In the genomic region with DNA sequence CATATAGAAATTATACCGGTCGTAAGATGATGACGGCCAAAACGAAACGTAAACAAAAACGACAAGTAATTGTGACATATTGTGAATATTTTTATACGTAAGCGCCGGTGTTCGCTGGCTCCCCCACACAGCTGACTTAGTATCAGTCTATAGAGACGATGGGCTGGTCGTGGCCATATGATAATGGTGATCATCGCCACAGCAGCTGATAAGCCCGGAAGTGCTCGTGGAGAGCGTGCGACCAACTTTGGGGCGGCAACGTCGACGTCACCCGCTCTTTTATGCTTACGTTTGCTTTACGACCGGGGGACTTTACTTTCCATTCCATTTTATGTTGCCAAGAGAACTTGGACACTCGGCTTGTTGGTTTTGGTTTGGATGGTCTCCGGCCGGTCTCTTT, we compare ENCODE assay signal across 3 fruit fly cellular contexts.
TF ChIP-seq lines count a peak whose summit lies in the region.

No protein-coding gene starts in this region.

- no peak for TF ChIP-seq CTCF in whole organism, embryonic (GFP tag; optimal IDR thresholded peaks at IDR 0.05; lab: Kevin White, UChicago)

TF ChIP-seq in whole organism, embryonic, 481 proteins besides CTCF, POLR2A, EP300 and RAD21:
- TF ChIP-seq CG3163 (GFP tag; optimal IDR thresholded peaks at IDR 0.05; lab: Kevin White, UChicago) = peak; percentile 46
- peak in 1 of 2 experiments; percentile 3 for TF ChIP-seq Pdp1 (GFP tag; optimal IDR thresholded peaks at IDR 0.05; lab: Kevin White, UChicago)
- peak; percentile 81 for TF ChIP-seq exex (tag; optimal IDR thresholded peaks at IDR 0.05; lab: Kevin White, UChicago)
- no peak for TF ChIP-seq CG6175 (GFP tag; IDR thresholded peaks at IDR 0.05; lab: Robert Waterston, UW)
- TF ChIP-seq CG10543 (GFP tag; optimal IDR thresholded peaks at IDR 0.05; lab: Kevin White, UChicago) = peak; percentile 32
- TF ChIP-seq sug (tag; optimal IDR thresholded peaks at IDR 0.05; lab: Kevin White, UChicago) = peak; percentile 69
- no peak for TF ChIP-seq CG2116 (GFP tag; optimal IDR thresholded peaks at IDR 0.05; lab: Kevin White, UChicago)
- peak; percentile 73 for TF ChIP-seq CG34376 (GFP tag; optimal IDR thresholded peaks at IDR 0.05; lab: Kevin White, UChicago)
- TF ChIP-seq mirr (GFP tag; optimal IDR thresholded peaks at IDR 0.05; lab: Kevin White, UChicago) = peak; percentile 55
- TF ChIP-seq Deaf1 (tag; optimal IDR thresholded peaks at IDR 0.05; lab: Kevin White, UChicago) = peak; percentile 8
- TF ChIP-seq bowl (GFP tag; IDR thresholded peaks at IDR 0.05; lab: Robert Waterston, UW) = no peak
- TF ChIP-seq Trl (optimal IDR thresholded peaks at IDR 0.05; lab: Kevin White, UChicago) = peak in 1 of 2 experiments; percentile 42
- TF ChIP-seq Trl (GFP tag; optimal IDR thresholded peaks at IDR 0.05; lab: Kevin White, UChicago) = no peak
- peak; percentile 27 for TF ChIP-seq cwo (GFP tag; optimal IDR thresholded peaks at IDR 0.05; lab: Kevin White, UChicago)

TF ChIP-seq in whole organism, prepupa, 60 proteins besides CTCF, POLR2A, EP300 and RAD21:
- no peak for TF ChIP-seq dsx (GFP tag; optimal IDR thresholded peaks at IDR 0.05; lab: Kevin White, UChicago; ENCODE audit: poor library complexity, severe bottlenecking)
- no peak for TF ChIP-seq Sox15 (GFP tag; optimal IDR thresholded peaks at IDR 0.05; lab: Kevin White, UChicago)
- no peak for TF ChIP-seq CG31627 (GFP tag; optimal IDR thresholded peaks at IDR 0.05; lab: Kevin White, UChicago)
- peak; percentile 80 for TF ChIP-seq svp (GFP tag; lab: Kevin White, UChicago)

TF ChIP-seq in whole organism, wandering third instar larva, 38 proteins besides CTCF, POLR2A, EP300 and RAD21:
- TF ChIP-seq Rel (GFP tag; optimal IDR thresholded peaks at IDR 0.05; lab: Kevin White, UChicago) (no peak), Rel (tag; optimal IDR thresholded peaks at IDR 0.05; lab: Kevin White, UChicago) (peak; percentile 5), dmrt93B (GFP tag; optimal IDR thresholded peaks at IDR 0.05; lab: Kevin White, UChicago) (no peak)
